Worm (Caenorhabditis elegans) whole organism, late embryonic: ENCODE data around the gene C01G10.17.

Experiments used
- C08G9.2 ChIP-seq: sonication (generic microtip); optimal IDR thresholded peaks from 2 replicates; lab custom pipeline; 2016; ENCODE audit warnings: mild to moderate bottlenecking, missing genetic modification characterization, moderate library complexity, missing compliant biosample characterization
- C38D4.7 ChIP-seq: fragments of 200-800 bp; sonication (Bioruptor generic); optimal IDR thresholded peaks from 2 replicates; lab custom pipeline; 2018; ENCODE audit warnings: mild to moderate bottlenecking, missing genetic modification characterization, moderate library complexity, missing compliant biosample characterization
- K09A11.1 ChIP-seq: sonication (generic microtip); optimal IDR thresholded peaks from 2 replicates; lab custom pipeline; 2017; ENCODE audit warnings: antibody characterized with exemption, mild to moderate bottlenecking, missing genetic modification characterization, missing compliant biosample characterization; ENCODE audit not compliant: insufficient read depth
- Y22D7AL.16 ChIP-seq: sonication (generic microtip); optimal IDR thresholded peaks from 2 replicates; lab custom pipeline; 2016; ENCODE audit warnings: missing genetic modification characterization, missing compliant biosample characterization
- ama-1 ChIP-seq: fragments of 150-350 bp; optimal IDR thresholded peaks from 2 replicates; lab custom pipeline; 2014
- ceh-14 ChIP-seq: sonication (generic microtip); optimal IDR thresholded peaks from 2 replicates; lab custom pipeline; 2016; ENCODE audit warnings: missing genotype, missing genetic modification characterization, missing compliant biosample characterization
- ceh-18 ChIP-seq: sonication (generic microtip); optimal IDR thresholded peaks from 2 replicates; lab custom pipeline; 2016; ENCODE audit warnings: missing genetic modification characterization, missing compliant biosample characterization
- ceh-2 ChIP-seq: sonication (generic microtip); optimal IDR thresholded peaks from 2 replicates; lab custom pipeline; 2016; ENCODE audit warnings: missing genotype, missing genetic modification characterization, missing compliant biosample characterization
- ceh-22 ChIP-seq: sonication (generic microtip); optimal IDR thresholded peaks from 2 replicates; lab custom pipeline; 2017; ENCODE audit warnings: missing biosample characterization, missing genetic modification characterization
- ceh-30 ChIP-seq: fragments of 150-350 bp; optimal IDR thresholded peaks from 2 replicates; lab custom pipeline; 2014; ENCODE audit warnings: missing biosample characterization, missing genetic modification characterization
- ceh-31 ChIP-seq: sonication (generic microtip); optimal IDR thresholded peaks from 2 replicates; lab custom pipeline; 2016; ENCODE audit warnings: missing genetic modification characterization, missing compliant biosample characterization
- ceh-34 ChIP-seq: sonication (generic microtip); optimal IDR thresholded peaks from 2 replicates; lab custom pipeline; 2016; ENCODE audit warnings: mild to moderate bottlenecking, missing genetic modification characterization, missing compliant biosample characterization
- ceh-48 ChIP-seq: sonication (generic microtip); optimal IDR thresholded peaks from 2 replicates; lab custom pipeline; 2016; ENCODE audit warnings: missing genetic modification characterization, inconsistent platforms, missing compliant biosample characterization
- ceh-6 ChIP-seq: fragments of 200-800 bp; sonication (Bioruptor generic); optimal IDR thresholded peaks from 2 replicates; lab custom pipeline; 2018; ENCODE audit warnings: mild to moderate bottlenecking, missing genetic modification characterization, missing compliant biosample characterization
- dve-1 ChIP-seq: sonication (generic microtip); optimal IDR thresholded peaks from 2 replicates; lab custom pipeline; 2017; ENCODE audit warnings: antibody characterized with exemption, mild to moderate bottlenecking, missing genetic modification characterization, missing compliant biosample characterization
- elt-2 ChIP-seq: sonication (generic microtip); optimal IDR thresholded peaks from 2 replicates; lab custom pipeline; 2016; ENCODE audit warnings: missing genetic modification reagents, missing genetic modification characterization, missing compliant biosample characterization
- eyg-1 ChIP-seq: sonication (generic microtip); optimal IDR thresholded peaks from 2 replicates; lab custom pipeline; 2016; ENCODE audit warnings: missing genotype, missing genetic modification characterization, missing compliant biosample characterization
- fkh-10 ChIP-seq: fragments of 150-350 bp; optimal IDR thresholded peaks from 2 replicates; lab custom pipeline; 2014; ENCODE audit warnings: missing biosample characterization, missing genetic modification reagents, missing genetic modification characterization
- fkh-6 ChIP-seq: sonication (generic microtip); optimal IDR thresholded peaks from 2 replicates; lab custom pipeline; 2016; ENCODE audit warnings: missing genetic modification characterization, missing compliant biosample characterization
- hlh-13 ChIP-seq: fragments of 200-800 bp; sonication (Bioruptor generic); optimal IDR thresholded peaks from 2 replicates; lab custom pipeline; 2018; ENCODE audit warnings: mild to moderate bottlenecking, missing genetic modification characterization, missing compliant biosample characterization
- hlh-30 ChIP-seq: sonication (generic microtip); optimal IDR thresholded peaks from 2 replicates; lab custom pipeline; 2017; ENCODE audit warnings: antibody characterized with exemption, missing genetic modification characterization, missing compliant biosample characterization; ENCODE audit not compliant: insufficient read depth
- hlh-8 ChIP-seq: sonication (generic microtip); optimal IDR thresholded peaks from 2 replicates; lab custom pipeline; 2016; ENCODE audit warnings: missing genotype, missing genetic modification characterization, missing compliant biosample characterization
- lim-6 ChIP-seq: sonication (generic microtip); optimal IDR thresholded peaks from 2 replicates; lab custom pipeline; 2016; ENCODE audit warnings: missing genetic modification characterization, missing compliant biosample characterization
- lin-11 ChIP-seq: fragments of 200-800 bp; sonication (Bioruptor generic); optimal IDR thresholded peaks from 2 replicates; lab custom pipeline; 2018; ENCODE audit warnings: mild to moderate bottlenecking, missing genetic modification characterization, missing compliant biosample characterization
- madf-2 ChIP-seq: sonication (generic microtip); optimal IDR thresholded peaks from 2 replicates; lab custom pipeline; 2017; ENCODE audit warnings: missing genetic modification characterization, missing compliant biosample characterization
- nfya-1 ChIP-seq: sonication (generic microtip); optimal IDR thresholded peaks from 2 replicates; lab custom pipeline; 2017; ENCODE audit warnings: missing genetic modification characterization, mild to moderate bottlenecking, missing compliant biosample characterization, antibody characterized with exemption, moderate library complexity
- nhr-232 ChIP-seq: sonication (generic microtip); optimal IDR thresholded peaks from 2 replicates; lab custom pipeline; 2016; ENCODE audit warnings: missing genetic modification characterization, missing compliant biosample characterization
- npax-4 ChIP-seq: sonication (generic microtip); optimal IDR thresholded peaks from 2 replicates; lab custom pipeline; 2016; ENCODE audit warnings: missing genetic modification characterization, missing compliant biosample characterization
- pat-9 ChIP-seq: fragments of 200-800 bp; sonication (Bioruptor generic); optimal IDR thresholded peaks from 2 replicates; lab custom pipeline; 2018; ENCODE audit warnings: mild to moderate bottlenecking, missing genetic modification characterization, moderate library complexity, missing compliant biosample characterization
- pax-1 ChIP-seq: fragments of 150-350 bp; optimal IDR thresholded peaks from 2 replicates; lab custom pipeline; 2014; ENCODE audit warnings: missing biosample characterization, missing genetic modification characterization
- pha-2 ChIP-seq: sonication (generic microtip); optimal IDR thresholded peaks from 2 replicates; lab custom pipeline; 2017; ENCODE audit warnings: mild to moderate bottlenecking, missing genetic modification characterization, missing compliant biosample characterization
- pha-4 ChIP-seq: fragments of 150-350 bp; optimal IDR thresholded peaks from 2 replicates; lab custom pipeline; 2018; ENCODE audit warnings: missing biosample characterization, missing genetic modification reagents, missing genetic modification characterization
- pqm-1 ChIP-seq: sonication (generic microtip); optimal IDR thresholded peaks from 2 replicates; lab custom pipeline; 2016; ENCODE audit warnings: missing genetic modification characterization, missing compliant biosample characterization
- rnt-1 ChIP-seq: sonication (generic microtip); optimal IDR thresholded peaks from 2 replicates; lab custom pipeline; 2016; ENCODE audit warnings: missing genetic modification characterization, missing compliant biosample characterization
- sox-2 ChIP-seq: fragments of 200-800 bp; sonication (Bioruptor generic); IDR thresholded peaks from 2 replicates; pipeline ENCODE4 v1.3.6; 2022; ENCODE audit warnings: missing genetic modification reagents, missing genetic modification characterization, missing compliant biosample characterization
- syd-9 ChIP-seq: sonication (generic microtip); optimal IDR thresholded peaks from 2 replicates; lab custom pipeline; 2016; ENCODE audit warnings: mild to moderate bottlenecking, missing genetic modification characterization, moderate library complexity, missing compliant biosample characterization
- tbx-2 ChIP-seq: sonication (generic microtip); optimal IDR thresholded peaks from 2 replicates; lab custom pipeline; 2016; ENCODE audit warnings: missing genetic modification characterization, missing compliant biosample characterization
- ttx-3 ChIP-seq: sonication (generic microtip); optimal IDR thresholded peaks from 2 replicates; lab custom pipeline; 2016; ENCODE audit warnings: missing genetic modification reagents, missing genetic modification characterization, missing compliant biosample characterization
- unc-3 ChIP-seq, 2 experiments: fragments of 200-800 bp in 1 of 2; sonication (Bioruptor generic) in 1 of 2; sonication (generic microtip) in 1 of 2; conservative IDR thresholded peaks in 1 of 2; optimal IDR thresholded peaks in 1 of 2; 2 replicates each; pipeline versions ENCODE4 v1.3.6 to Lab custom; 2016 to 2022; ENCODE audit warnings: missing compliant biosample characterization in 2 of 2, missing genetic modification characterization in 2 of 2, missing genetic modification reagents in 1 of 2
- unc-42 ChIP-seq: sonication (generic microtip); optimal IDR thresholded peaks from 2 replicates; lab custom pipeline; 2016; ENCODE audit warnings: missing genotype, missing genetic modification characterization, missing compliant biosample characterization
- zip-5 ChIP-seq: sonication (generic microtip); optimal IDR thresholded peaks from 2 replicates; lab custom pipeline; 2016; ENCODE audit warnings: missing genetic modification characterization, missing compliant biosample characterization

The C01G10.17 gene

DNA sequence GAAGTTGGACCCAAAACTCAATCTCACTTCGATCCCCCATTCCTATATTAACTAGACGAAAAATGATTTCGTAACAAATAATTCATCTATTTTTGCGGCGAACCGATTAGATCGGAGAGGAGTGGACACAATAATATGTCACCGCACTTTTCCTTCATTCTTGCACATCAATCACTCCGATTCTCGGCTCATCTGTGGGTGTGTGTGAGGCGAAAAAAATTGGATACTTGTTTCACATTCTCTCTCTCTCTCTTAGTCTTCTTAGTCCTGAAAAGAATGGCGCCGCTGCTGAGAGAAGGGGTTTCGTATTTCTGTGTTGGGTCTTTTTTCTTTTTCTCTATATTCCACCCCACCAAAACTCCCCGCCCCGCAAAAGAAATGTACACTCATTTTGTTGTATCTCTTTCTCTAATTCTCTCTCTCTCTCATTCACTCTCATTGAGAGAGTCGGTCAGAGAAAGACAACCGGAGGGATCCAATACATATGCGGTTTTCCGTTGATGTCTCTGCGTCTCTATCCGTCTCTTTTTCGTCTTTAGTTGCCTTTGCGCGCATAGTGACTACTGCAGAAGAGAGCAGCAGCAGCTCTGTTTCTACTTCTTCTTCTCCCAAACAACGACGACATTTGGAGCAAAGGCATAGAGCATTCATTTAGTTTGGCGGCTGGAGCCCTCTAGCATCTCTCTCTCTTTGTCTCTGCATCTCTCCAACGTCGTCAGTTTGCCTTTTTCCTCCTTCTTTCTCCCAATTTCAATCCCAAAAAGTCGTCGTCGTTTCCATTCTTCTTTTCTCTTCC, 19.3 kb upstream of the C01G10.17 start, which contains the start of gene unc-76 (continued):
- TF ChIP-seq pat-9 (tag; lab: Kevin White, UChicago) (no peak), rnt-1 (tag; lab: Kevin White, UChicago) (peak; percentile 89), ceh-6 (no peak), pax-1 (tag; lab: Kevin White, UChicago) (peak; percentile 58), npax-4 (no peak), ceh-18 (peak; percentile 95), nfya-1 (peak; percentile 89), sox-2 (GFP tag; lab: Robert Waterston, UW) (peak; percentile 28; the same call in 1 of the 2 replicates), syd-9 (tag; lab: Kevin White, UChicago) (peak; percentile 24), ttx-3 (tag; lab: Kevin White, UChicago) (no peak), nhr-232 (tag; lab: Kevin White, UChicago) (no peak), zip-5 (tag; lab: Kevin White, UChicago) (no peak), pha-4 (tag; lab: Kevin White, UChicago) (no peak), lin-11 (tag; lab: Kevin White, UChicago) (no peak), ceh-22 (tag; lab: Kevin White, UChicago) (no peak), tbx-2 (tag; lab: Kevin White, UChicago) (peak; percentile 84), dve-1 (peak; percentile 92), hlh-8 (tag; lab: Kevin White, UChicago) (peak; percentile 67), C08G9.2 (tag; lab: Kevin White, UChicago) (peak; percentile 49), pqm-1 (tag; lab: Kevin White, UChicago) (no peak), pha-2 (tag; lab: Kevin White, UChicago) (no peak), K09A11.1 (tag; lab: Kevin White, UChicago) (peak; percentile 3), hlh-30 (tag; lab: Kevin White, UChicago) (peak; percentile 28), ceh-34 (tag; lab: Kevin White, UChicago) (peak; percentile 98), unc-42 (tag; lab: Kevin White, UChicago) (peak; percentile 90), ceh-14 (tag; lab: Kevin White, UChicago) (peak; percentile 74), Y22D7AL.16 (no peak), ceh-30 (no peak), fkh-6 (tag; lab: Kevin White, UChicago) (peak; percentile 6), unc-3 (GFP tag; conservative IDR thresholded peaks at IDR 0.05; lab: Robert Waterston, UW) (no peak), unc-3 (tag; optimal IDR thresholded peaks at IDR 0.05; lab: Kevin White, UChicago) (peak; percentile 57), lim-6 (tag; lab: Kevin White, UChicago) (no peak), C38D4.7 (GFP tag; lab: Kevin White, UChicago) (no peak), ceh-48 (tag; lab: Kevin White, UChicago) (peak; percentile 52), madf-2 (tag; lab: Kevin White, UChicago) (no peak), fkh-10 (GFP tag; lab: Kevin White, UChicago) (no peak), ama-1 (lab: Kevin White, UChicago) (no peak), ceh-2 (tag; lab: Kevin White, UChicago) (peak; percentile 60), hlh-13 (GFP tag; lab: Kevin White, UChicago) (no peak), eyg-1 (tag; lab: Kevin White, UChicago) (no peak), elt-2 (tag; lab: Kevin White, UChicago) (no peak)

DNA sequence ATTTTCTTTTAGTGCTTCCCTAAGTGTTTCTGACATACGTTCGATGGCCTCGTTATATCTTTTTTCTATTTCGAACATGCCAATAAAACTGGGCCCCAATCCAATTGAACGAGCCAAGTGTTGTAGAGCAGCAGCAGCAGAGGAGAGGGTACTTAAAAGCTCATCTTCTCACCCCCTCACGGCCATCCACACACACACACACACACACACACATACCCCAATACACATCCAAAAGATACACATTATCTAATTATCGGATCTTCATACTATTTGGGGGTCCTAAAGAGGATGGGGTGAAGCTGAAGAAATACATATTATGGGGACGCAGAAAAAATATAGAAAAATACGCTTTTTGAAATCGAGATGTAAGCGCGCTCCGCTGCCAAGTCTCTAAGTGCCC, 17.8 kb upstream of the C01G10.17 start:
- TF ChIP-seq ceh-31 (peak; percentile 13), ceh-48 (tag; lab: Kevin White, UChicago) (peak; percentile 39), rnt-1 (tag; lab: Kevin White, UChicago) (no peak), unc-42 (tag; lab: Kevin White, UChicago) (peak; percentile 91), lim-6 (tag; lab: Kevin White, UChicago) (no peak)
